Worm (Caenorhabditis elegans) whole organism, L2 larva: Measurements from ENCODE around the gene F42A10.7.

Experiments used
- ZK546.5 ChIP-seq: sonication (generic microtip); optimal IDR thresholded peaks from 2 replicates; lab custom pipeline; 2017; ENCODE audit warnings: missing biosample characterization, missing genetic modification characterization
- nhr-12 ChIP-seq: fragments of 150-350 bp; optimal IDR thresholded peaks from 2 replicates; lab custom pipeline; 2014; ENCODE audit warnings: missing biosample characterization, missing genetic modification characterization
- nhr-23 ChIP-seq: fragments of 150-350 bp; optimal IDR thresholded peaks from 2 replicates; lab custom pipeline; 2014; ENCODE audit warnings: missing biosample characterization, missing genetic modification reagents, missing genetic modification characterization

DNA sequence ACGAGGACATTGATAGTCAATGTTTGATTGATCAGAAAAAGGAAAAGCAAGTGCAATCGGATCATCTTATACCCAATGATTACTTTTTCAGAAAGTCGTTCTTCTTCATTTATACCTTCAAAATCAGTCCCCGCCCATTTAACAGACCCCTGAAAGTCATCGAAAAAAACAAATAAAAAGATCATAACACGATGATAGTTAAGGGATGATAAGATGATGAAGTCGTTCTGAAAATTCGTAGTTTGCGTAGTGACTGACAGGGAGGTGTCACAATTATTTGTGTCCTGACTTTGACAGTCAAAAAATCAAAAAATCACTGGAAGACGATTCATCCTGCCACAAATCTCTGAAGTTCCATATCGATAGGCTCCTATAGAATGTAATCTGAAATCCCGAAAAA lies 16.0 kb upstream of the F42A10.7 start, which contains the start of gene ugt-66:
- TF ChIP-seq nhr-23 (no peak), ZK546.5 (no peak), nhr-12 (no peak)
